Worm (Caenorhabditis elegans): ENCODE results near the gene R160.4.

DNA sequence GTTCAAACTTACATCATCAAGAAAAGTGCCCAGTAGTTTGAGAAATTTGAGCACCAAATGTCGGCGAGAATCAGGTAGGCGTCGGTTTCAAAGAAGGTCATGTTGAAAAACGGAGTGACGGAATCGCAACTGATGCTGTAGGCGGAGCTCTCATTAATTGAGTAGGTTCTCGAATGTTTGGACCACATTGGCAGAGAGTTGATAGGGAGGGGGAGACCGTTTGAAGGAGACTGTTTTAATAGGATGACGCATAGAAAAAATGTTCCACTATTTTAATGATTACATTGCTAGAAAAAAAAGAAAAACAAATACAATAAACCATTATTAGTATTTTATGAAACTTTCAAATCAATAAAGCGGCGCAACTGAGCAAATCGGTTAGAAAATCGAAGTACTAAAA is 5.5 kb downstream of the R160.4 start, which contains the start of gene F14H12.17:
- TF ChIP-seq ztf-11 (tag; optimal IDR thresholded peaks at IDR 0.05) (no peak), nhr-28 (tag; optimal IDR thresholded peaks at IDR 0.05) (no peak), snpc-4 (tag; optimal IDR thresholded peaks at IDR 0.05) (no peak), unc-39 (tag; optimal IDR thresholded peaks at IDR 0.05) (no peak), sem-2 (GFP tag; optimal IDR thresholded peaks at IDR 0.05) (no peak)

Data from whole organism, mixed stage, embryonic.